Comparison of ENCODE assay signal across 4 fruit fly cellular contexts in genomic region chr3L:11285572-11286276, dm6.
TF ChIP-seq lines count a peak whose summit lies in the region.

No protein-coding gene starts in this region.

- no peak for TF ChIP-seq CTCF in whole organism, embryonic (GFP tag; optimal IDR thresholded peaks at IDR 0.05; lab: Kevin White, UChicago)

TF ChIP-seq in whole organism, adult, 20 proteins besides CTCF, POLR2A, EP300 and RAD21:
- TF ChIP-seq CG33017 (tag; optimal IDR thresholded peaks at IDR 0.05; lab: Kevin White, UChicago) (no peak), tj (GFP tag; optimal IDR thresholded peaks at IDR 0.05; lab: Kevin White, UChicago) (no peak), CG1620 (GFP tag; optimal IDR thresholded peaks at IDR 0.05; lab: Kevin White, UChicago) (no peak), pad (GFP tag; optimal IDR thresholded peaks at IDR 0.05; lab: Kevin White, UChicago) (no peak), CG7101 (tag; optimal IDR thresholded peaks at IDR 0.05; lab: Kevin White, UChicago) (no peak), Crg-1 (GFP tag; optimal IDR thresholded peaks at IDR 0.05; lab: Kevin White, UChicago) (no peak), bab1 (GFP tag; optimal IDR thresholded peaks at IDR 0.05; lab: Kevin White, UChicago) (peak; percentile 8), CG5204 (GFP tag; optimal IDR thresholded peaks at IDR 0.05; lab: Kevin White, UChicago) (no peak), ovo (GFP tag; optimal IDR thresholded peaks at IDR 0.05; lab: Kevin White, UChicago) (peak; percentile 16), CG14711 (tag; optimal IDR thresholded peaks at IDR 0.05; lab: Kevin White, UChicago) (no peak), toe (GFP tag; optimal IDR thresholded peaks at IDR 0.05; lab: Kevin White, UChicago) (no peak), CG7045 (GFP tag; optimal IDR thresholded peaks at IDR 0.05; lab: Kevin White, UChicago) (no peak), Mnt (GFP tag; optimal IDR thresholded peaks at IDR 0.05; lab: Kevin White, UChicago) (no peak), cic (GFP tag; optimal IDR thresholded peaks at IDR 0.05; lab: Kevin White, UChicago) (peak; percentile 70), Clk (GFP tag; optimal IDR thresholded peaks at IDR 0.05; lab: Kevin White, UChicago) (no peak), cnc (optimal IDR thresholded peaks at IDR 0.05; lab: Kevin White, UChicago) (no peak), CG12768 (GFP tag; optimal IDR thresholded peaks at IDR 0.05; lab: Kevin White, UChicago) (peak; percentile 63), Hr96 (GFP tag; optimal IDR thresholded peaks at IDR 0.05; lab: Kevin White, UChicago) (no peak), CG11617 (GFP tag; optimal IDR thresholded peaks at IDR 0.05; lab: Kevin White, UChicago) (no peak), kay (GFP tag; lab: Kevin White, UChicago; ENCODE audit: borderline replicate concordance) (no peak)

TF ChIP-seq in whole organism, embryonic, 481 proteins besides CTCF, POLR2A, EP300 and RAD21 (continues in another document):
- TF ChIP-seq Atf6 (GFP tag; IDR thresholded peaks at IDR 0.05; lab: Robert Waterston, UW) (peak; percentile 67), cg (GFP tag; optimal IDR thresholded peaks at IDR 0.05; lab: Kevin White, UChicago) (peak; percentile 32), pros (GFP tag; optimal IDR thresholded peaks at IDR 0.05; lab: Kevin White, UChicago) (peak; percentile 18), ci (GFP tag; IDR thresholded peaks at IDR 0.05; lab: Robert Waterston, UW) (0 out of 3 replicates have a peak, but pooled peaks have one; percentile 15), nerfin-2 (GFP tag; IDR thresholded peaks at IDR 0.05; lab: Robert Waterston, UW; ENCODE audit: partially characterized antibody) (peak; percentile 72), Adf1 (GFP tag; IDR thresholded peaks at IDR 0.05; lab: Robert Waterston, UW) (peak; percentile 22; the same call in 1 of the 2 replicates), trh (GFP tag; optimal IDR thresholded peaks at IDR 0.05; lab: Kevin White, UChicago) (no peak), Dll (GFP tag; IDR thresholded peaks at IDR 0.05; lab: Robert Waterston, UW; ENCODE audit: partially characterized antibody) (0 out of 4 replicates have a peak, but pooled peaks have one; percentile 18), CG9876 (GFP tag; optimal IDR thresholded peaks at IDR 0.05; lab: Kevin White, UChicago) (no peak), Trl (optimal IDR thresholded peaks at IDR 0.05; lab: Kevin White, UChicago) (no peak), Trl (GFP tag; optimal IDR thresholded peaks at IDR 0.05; lab: Kevin White, UChicago) (no peak), CG12659 (GFP tag; optimal IDR thresholded peaks at IDR 0.05; lab: Kevin White, UChicago) (peak; percentile 9), D19B (GFP tag; optimal IDR thresholded peaks at IDR 0.05; lab: Kevin White, UChicago) (peak; percentile 88), CG13894 (tag; optimal IDR thresholded peaks at IDR 0.05; lab: Kevin White, UChicago) (peak; percentile 49), exex (tag; optimal IDR thresholded peaks at IDR 0.05; lab: Kevin White, UChicago) (peak; percentile 22), CG8924 (tag; optimal IDR thresholded peaks at IDR 0.05; lab: Kevin White, UChicago) (no peak), Atf-2 (GFP tag; optimal IDR thresholded peaks at IDR 0.05; lab: Kevin White, UChicago) (no peak), sd (tag; optimal IDR thresholded peaks at IDR 0.05; lab: Kevin White, UChicago) (peak; percentile 87), CrebB (tag; optimal IDR thresholded peaks at IDR 0.05; lab: Kevin White, UChicago) (peak; percentile 45), CG9817 (tag; optimal IDR thresholded peaks at IDR 0.05; lab: Kevin White, UChicago) (peak; percentile 26), Deaf1 (tag; optimal IDR thresholded peaks at IDR 0.05; lab: Kevin White, UChicago) (peak; percentile 25), CG4730 (GFP tag; IDR thresholded peaks at IDR 0.05; lab: Robert Waterston, UW) (no peak), CG9932 (GFP tag; IDR thresholded peaks at IDR 0.05; lab: Robert Waterston, UW) (peak; percentile 64), schlank (tag; optimal IDR thresholded peaks at IDR 0.05; lab: Kevin White, UChicago) (peak; percentile 64)

TF ChIP-seq in whole organism, prepupa, 60 proteins besides CTCF, POLR2A, EP300 and RAD21:
- TF ChIP-seq CG10669 (GFP tag; optimal IDR thresholded peaks at IDR 0.05; lab: Kevin White, UChicago), result no peak
- no peak for TF ChIP-seq Gug (GFP tag; IDR thresholded peaks at IDR 0.05; lab: Robert Waterston, UW)
- TF ChIP-seq CG6163 (GFP tag; IDR thresholded peaks at IDR 0.05; lab: Robert Waterston, UW), result 0 out of 3 replicates have a peak, but pooled peaks have one; percentile 28
- TF ChIP-seq dsx (GFP tag; optimal IDR thresholded peaks at IDR 0.05; lab: Kevin White, UChicago; ENCODE audit: poor library complexity, severe bottlenecking), result no peak
- TF ChIP-seq fkh (GFP tag; optimal IDR thresholded peaks at IDR 0.05; lab: Kevin White, UChicago), result peak; percentile 72
- TF ChIP-seq Sox102F (GFP tag; optimal IDR thresholded peaks at IDR 0.05; lab: Kevin White, UChicago), result no peak
- peak; percentile 25 for TF ChIP-seq svp (GFP tag; lab: Kevin White, UChicago)
- TF ChIP-seq Ets96B (tag; optimal IDR thresholded peaks at IDR 0.05; lab: Kevin White, UChicago), result no peak
- TF ChIP-seq spab (GFP tag; optimal IDR thresholded peaks at IDR 0.05; lab: Kevin White, UChicago), result no peak
- TF ChIP-seq acj6 (GFP tag; optimal IDR thresholded peaks at IDR 0.05; lab: Kevin White, UChicago), result no peak
TF ChIP-seq in whole organism, prepupa: peak in this region for 3.

TF ChIP-seq in whole organism, pupa, 21 proteins besides CTCF, POLR2A, EP300 and RAD21:
- no peak for TF ChIP-seq CG34367 (tag; optimal IDR thresholded peaks at IDR 0.05; lab: Kevin White, UChicago)
- TF ChIP-seq CG13204 (GFP tag; optimal IDR thresholded peaks at IDR 0.05; lab: Kevin White, UChicago), result no peak
- TF ChIP-seq gl (tag; optimal IDR thresholded peaks at IDR 0.05; lab: Kevin White, UChicago), result peak; percentile 9
- TF ChIP-seq CG9948 (tag; optimal IDR thresholded peaks at IDR 0.05; lab: Kevin White, UChicago), result no peak
- TF ChIP-seq CG14655 (GFP tag; optimal IDR thresholded peaks at IDR 0.05; lab: Kevin White, UChicago), result peak; percentile 35
- TF ChIP-seq Ets98B (GFP tag; IDR thresholded peaks at IDR 0.05; lab: Robert Waterston, UW), result peak; percentile 12; the same call in 1 of the 2 replicates
- TF ChIP-seq D1 (tag; optimal IDR thresholded peaks at IDR 0.05; lab: Kevin White, UChicago), result no peak
- no peak for TF ChIP-seq CG8301 (tag; optimal IDR thresholded peaks at IDR 0.05; lab: Kevin White, UChicago)
- peak; percentile 65; the same call in 2 of the 3 replicates for TF ChIP-seq fd96Ca (GFP tag; IDR thresholded peaks at IDR 0.05; lab: Robert Waterston, UW)
- no peak for TF ChIP-seq CG15710 (tag; optimal IDR thresholded peaks at IDR 0.05; lab: Kevin White, UChicago)
- TF ChIP-seq EcR (GFP tag; optimal IDR thresholded peaks at IDR 0.05; lab: Kevin White, UChicago), result peak; percentile 22
- TF ChIP-seq CG4496 (GFP tag; IDR thresholded peaks at IDR 0.05; lab: Robert Waterston, UW), result 0 out of 3 replicates have a peak, but pooled peaks have one; percentile 7
- no peak for TF ChIP-seq CG12605 (GFP tag; IDR thresholded peaks at IDR 0.05; lab: Robert Waterston, UW)
- no peak for TF ChIP-seq rn (GFP tag; IDR thresholded peaks at IDR 0.05; lab: Robert Waterston, UW)
